Worm (Caenorhabditis elegans): Measurements from ENCODE around the gene C33E10.1.

The C33E10.1 gene

DNA sequence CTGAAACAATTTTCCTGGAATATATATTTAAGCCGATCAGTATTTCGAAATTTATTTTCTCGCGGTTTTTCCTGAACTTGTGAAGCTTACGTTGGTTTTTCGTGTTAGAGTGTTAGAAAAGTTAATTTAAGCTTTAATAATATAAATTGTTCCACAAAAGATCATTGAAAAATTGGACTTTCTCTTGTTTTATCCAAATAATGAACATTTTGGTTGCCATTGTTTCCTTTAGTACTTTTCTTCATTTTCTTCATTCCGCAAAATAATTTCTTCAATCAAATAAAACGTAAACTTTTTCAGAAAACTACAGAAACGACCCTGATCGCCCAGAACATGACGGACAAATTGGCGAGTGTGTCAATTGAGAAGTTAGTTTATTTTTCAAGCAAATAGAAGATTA lies 2.6 kb upstream of the C33E10.1 start, which contains the start of gene fbxa-120:
Gene fbxa-120 (plus strand): TSS at position 301 of the 400 bp plus-strand sequence.
- TF ChIP-seq T26A8.4 (GFP tag; IDR thresholded peaks at IDR 0.05) (no peak), tag-97 (GFP tag; IDR thresholded peaks at IDR 0.05) (no peak), zag-1 (tag; optimal IDR thresholded peaks at IDR 0.05) (no peak), nhr-6 (tag; optimal IDR thresholded peaks at IDR 0.05) (no peak), D1046.2 (GFP tag; IDR thresholded peaks at IDR 0.05) (no peak), duxl-1 (tag; optimal IDR thresholded peaks at IDR 0.05; ENCODE audit: poor library complexity) (no peak), unc-39 (tag; optimal IDR thresholded peaks at IDR 0.05) (no peak), daf-16 (GFP tag; optimal IDR thresholded peaks at IDR 0.05) (no peak), daf-16 (tag; optimal IDR thresholded peaks at IDR 0.05) (no peak), mdt-29 (GFP tag; IDR thresholded peaks at IDR 0.05) (no peak), php-3 (GFP tag; IDR thresholded peaks at IDR 0.05) (no peak), tra-1 (GFP tag; IDR thresholded peaks at IDR 0.05) (no peak), F44E2.7 (GFP tag; IDR thresholded peaks at IDR 0.05) (no peak), fkh-10 (GFP tag; optimal IDR thresholded peaks at IDR 0.05) (no peak), nhr-111 (GFP tag; optimal IDR thresholded peaks at IDR 0.05) (no peak), mxl-2 (GFP tag; conservative IDR thresholded peaks at IDR 0.05) (no peak), lsy-2 (tag; optimal IDR thresholded peaks at IDR 0.05) (no peak), nhr-42 (GFP tag; IDR thresholded peaks at IDR 0.05) (no peak), nhr-48 (tag; optimal IDR thresholded peaks at IDR 0.05) (no peak), spr-1 (tag; optimal IDR thresholded peaks at IDR 0.05) (no peak)

DNA sequence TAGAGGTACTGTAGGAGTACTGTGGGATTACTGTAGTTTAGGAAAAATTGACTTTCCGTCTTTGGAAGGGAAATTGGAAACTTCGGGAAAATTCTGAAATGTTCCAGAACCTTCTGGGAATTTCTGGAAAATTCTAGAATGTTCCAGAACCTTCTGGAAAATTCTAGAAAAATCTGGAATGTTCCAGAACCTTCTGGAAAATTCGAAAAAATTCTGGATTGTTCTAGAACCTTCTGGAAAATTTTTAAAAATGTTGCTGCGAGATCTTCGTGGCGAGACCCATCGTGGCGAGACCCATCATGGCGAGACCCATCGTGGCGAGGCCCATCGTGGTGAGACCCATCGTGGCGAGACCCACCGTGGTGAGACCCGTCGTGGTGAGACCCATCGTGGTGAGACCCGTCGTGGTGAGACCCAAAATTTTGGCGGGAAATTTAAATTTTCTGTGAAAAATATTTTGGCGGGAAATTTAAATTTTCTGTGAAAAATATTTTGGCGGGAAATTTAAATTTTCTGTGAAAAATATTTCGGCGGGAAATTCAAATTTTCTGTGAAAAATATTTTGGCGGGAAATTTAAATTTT lies 5.8 kb downstream of the C33E10.1 start, which contains the start of gene C53C11.4:
Gene C53C11.4 (plus strand): TSS at position 179 of the 583 bp plus-strand sequence.
- TF ChIP-seq dmd-8 (GFP tag; IDR thresholded peaks at IDR 0.05), result peak; percentile 66; the same call in 1 of the 2 replicates
- peak; percentile 62 for TF ChIP-seq set-16 (GFP tag; IDR thresholded peaks at IDR 0.05)

DNA sequence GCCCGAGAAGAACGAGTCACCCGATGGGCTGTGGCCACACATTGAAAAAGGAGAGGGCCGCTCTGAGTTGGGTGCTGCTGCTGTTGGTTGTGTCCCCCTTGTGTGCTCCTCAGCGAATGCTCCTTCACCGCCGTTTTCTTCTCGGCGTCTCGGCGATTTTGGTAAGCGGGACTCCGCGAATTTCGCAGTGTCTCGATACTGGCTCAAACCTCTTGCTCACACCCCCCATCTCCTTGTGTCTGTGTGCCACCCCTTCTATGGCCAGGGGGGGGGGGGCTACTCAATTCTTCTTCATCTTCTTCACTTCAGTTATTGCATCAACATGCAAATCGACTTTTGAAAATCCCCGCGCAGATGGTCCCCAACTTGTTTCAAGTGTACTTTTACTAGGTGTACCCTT lies 9.9 kb downstream of the C33E10.1 start:
- TF ChIP-seq egl-43 (GFP tag; IDR thresholded peaks at IDR 0.05) (no peak), Y105C5A.15 (GFP tag; IDR thresholded peaks at IDR 0.05) (no peak), unc-62 (GFP tag; optimal IDR thresholded peaks at IDR 0.05 in 1 of 2) (peak in 1 of 2 experiments; percentile 60), unc-62 (tag; optimal IDR thresholded peaks at IDR 0.05) (no peak), F26F4.8 (GFP tag; conservative IDR thresholded peaks at IDR 0.05) (no peak), dmd-6 (GFP tag; IDR thresholded peaks at IDR 0.05) (no peak), vab-7 (GFP tag; IDR thresholded peaks at IDR 0.05) (no peak), hlh-11 (tag; optimal IDR thresholded peaks at IDR 0.05) (no peak), Y5F2A.4 (GFP tag; optimal IDR thresholded peaks at IDR 0.05) (peak; percentile 1), aha-1 (tag) (peak; percentile 92), D1046.2 (GFP tag; IDR thresholded peaks at IDR 0.05) (0 out of 2 replicates have a peak, but pooled peaks have one; percentile 46), lim-7 (GFP tag; IDR thresholded peaks at IDR 0.05) (0 out of 2 replicates have a peak, but pooled peaks have one; percentile 22), unc-130 (GFP tag; optimal IDR thresholded peaks at IDR 0.05) (no peak), ces-1 (GFP tag; optimal IDR thresholded peaks at IDR 0.05) (no peak), dmd-8 (GFP tag; IDR thresholded peaks at IDR 0.05) (0 out of 2 replicates have a peak, but pooled peaks have one; percentile 20), ceh-44 (GFP tag; IDR thresholded peaks at IDR 0.05) (no peak), lin-38 (GFP tag; IDR thresholded peaks at IDR 0.05) (no peak), nhr-11 (tag; optimal IDR thresholded peaks at IDR 0.05) (peak; percentile 8), mep-1 (tag; optimal IDR thresholded peaks at IDR 0.05) (peak; percentile 16), madf-5 (GFP tag; IDR thresholded peaks at IDR 0.05) (no peak), mxl-3 (GFP tag; optimal IDR thresholded peaks at IDR 0.05) (peak; percentile 21), F37D6.2 (tag; optimal IDR thresholded peaks at IDR 0.05) (peak; percentile 36), ctbp-1 (GFP tag; IDR thresholded peaks at IDR 0.05) (peak; percentile 71), ceh-82 (tag; optimal IDR thresholded peaks at IDR 0.05) (no peak), unc-39 (tag; optimal IDR thresholded peaks at IDR 0.05) (no peak), ZK337.2 (GFP tag; IDR thresholded peaks at IDR 0.05) (no peak), T26A8.4 (GFP tag; IDR thresholded peaks at IDR 0.05) (no peak), daf-12 (tag; optimal IDR thresholded peaks at IDR 0.05) (no peak), hmg-1.1 (GFP tag; IDR thresholded peaks at IDR 0.05) (peak; percentile 80), mdl-1 (tag; optimal IDR thresholded peaks at IDR 0.05) (no peak), tra-1 (GFP tag; IDR thresholded peaks at IDR 0.05) (0 out of 2 replicates have a peak, but pooled peaks have one; percentile 15), rbr-2 (tag; optimal IDR thresholded peaks at IDR 0.05) (peak; percentile 55)

Data from whole organism, L4 larva.